Fruit fly (Drosophila melanogaster): Measurements from ENCODE around the gene Galk.

Gene Galk

DNA sequence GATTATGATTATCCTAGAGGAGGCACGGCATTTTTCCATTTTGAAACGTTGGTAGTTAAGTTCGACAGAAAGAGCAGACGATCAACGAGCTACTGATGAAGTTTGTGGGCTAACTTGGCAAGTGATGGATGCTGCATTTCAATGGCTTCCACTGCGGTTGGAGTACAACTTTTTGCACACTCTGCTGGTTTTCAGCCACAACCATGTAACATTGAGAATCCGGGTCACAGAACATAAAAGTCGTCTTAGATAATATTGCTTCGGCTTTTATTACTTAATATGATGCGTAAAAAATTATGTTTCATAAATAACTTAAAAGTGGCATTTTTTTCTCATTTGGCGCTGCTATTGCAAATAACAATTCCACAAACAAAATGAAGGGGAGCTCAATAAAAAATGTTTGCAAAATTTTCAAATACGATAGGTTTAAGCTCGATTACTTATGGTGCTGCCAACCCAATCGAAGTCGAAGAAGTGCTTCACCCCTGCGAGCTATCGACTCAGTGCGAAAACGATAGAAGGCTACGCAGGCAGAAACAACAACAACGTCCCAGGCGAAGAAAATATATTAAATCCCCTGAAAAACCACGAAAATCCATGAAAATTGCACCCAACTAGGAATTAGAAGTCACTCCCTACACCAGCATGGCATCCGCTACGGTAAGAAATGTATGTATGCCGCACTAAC is 19.4 kb downstream of the Galk start, which contains the start of the genes CG5653 and CG5021:
TSS of gene CG5653 (minus strand) at position 51 of the 688 bp plus-strand sequence.
TSS of gene CG5021 (plus strand) at position 506 of the 688 bp plus-strand sequence.
- no peak for TF ChIP-seq EcR (GFP tag; optimal IDR thresholded peaks at IDR 0.05)

DNA sequence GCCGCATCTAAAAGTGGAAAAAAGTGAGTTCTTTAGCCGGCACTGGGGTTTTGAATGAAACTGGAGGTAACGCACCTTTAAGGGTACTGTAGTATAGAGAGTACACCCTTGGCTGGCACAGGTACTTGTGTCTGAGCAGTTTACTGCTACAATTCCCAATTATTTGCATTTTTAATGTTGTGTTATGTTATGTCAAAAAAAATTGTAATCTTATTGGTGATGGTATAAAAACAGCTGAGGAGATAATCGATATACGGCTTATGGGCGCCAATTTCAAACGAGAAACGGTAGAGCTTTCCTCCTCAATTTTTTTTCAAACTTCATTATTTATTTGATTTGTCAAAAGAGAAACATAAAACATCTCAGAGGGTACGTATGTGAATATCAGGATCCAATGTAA is 21.4 kb downstream of the Galk start, which contains the start of gene ValRS-m:
TSS of gene ValRS-m (minus strand) at position 312 of the 400 bp plus-strand sequence.
- no peak for TF ChIP-seq Dll (optimal IDR thresholded peaks at IDR 0.05)
- TF ChIP-seq usp (GFP tag; optimal IDR thresholded peaks at IDR 0.05): no peak
- no peak for TF ChIP-seq EcR (GFP tag; optimal IDR thresholded peaks at IDR 0.05)
- no peak for TF ChIP-seq pan (optimal IDR thresholded peaks at IDR 0.05)
- TF ChIP-seq CG8478 (optimal IDR thresholded peaks at IDR 0.05): no peak
- no peak for TF ChIP-seq psq (optimal IDR thresholded peaks at IDR 0.05)

DNA sequence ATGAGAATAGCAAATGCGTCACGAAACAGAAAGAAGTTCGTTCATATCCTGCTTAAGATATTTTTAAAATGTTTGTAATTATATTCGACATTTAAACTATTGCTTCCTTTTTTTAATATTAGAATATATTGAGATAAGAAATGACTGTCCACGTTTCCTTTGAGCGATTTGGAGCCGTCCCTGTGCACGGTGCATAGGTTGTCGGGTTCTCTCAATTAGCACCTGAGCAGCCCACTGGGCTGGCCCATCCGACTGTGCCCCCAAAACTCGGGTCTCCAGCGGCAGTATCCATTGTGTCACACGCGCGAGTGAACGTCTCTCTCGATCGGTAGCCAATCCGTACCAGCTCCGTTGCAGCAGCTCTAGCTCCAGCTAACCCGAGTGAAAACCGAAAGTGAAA is 27.3 kb downstream of the Galk start, which contains the start of gene CG13313:
TSS of gene CG13313 (plus strand) at position 301 of the 400 bp plus-strand sequence.
- TF ChIP-seq psq (optimal IDR thresholded peaks at IDR 0.05) (no peak), Dll (optimal IDR thresholded peaks at IDR 0.05) (no peak), CG8478 (optimal IDR thresholded peaks at IDR 0.05) (no peak), EcR (GFP tag; optimal IDR thresholded peaks at IDR 0.05) (no peak), pan (optimal IDR thresholded peaks at IDR 0.05) (no peak), usp (GFP tag; optimal IDR thresholded peaks at IDR 0.05) (no peak)

DNA sequence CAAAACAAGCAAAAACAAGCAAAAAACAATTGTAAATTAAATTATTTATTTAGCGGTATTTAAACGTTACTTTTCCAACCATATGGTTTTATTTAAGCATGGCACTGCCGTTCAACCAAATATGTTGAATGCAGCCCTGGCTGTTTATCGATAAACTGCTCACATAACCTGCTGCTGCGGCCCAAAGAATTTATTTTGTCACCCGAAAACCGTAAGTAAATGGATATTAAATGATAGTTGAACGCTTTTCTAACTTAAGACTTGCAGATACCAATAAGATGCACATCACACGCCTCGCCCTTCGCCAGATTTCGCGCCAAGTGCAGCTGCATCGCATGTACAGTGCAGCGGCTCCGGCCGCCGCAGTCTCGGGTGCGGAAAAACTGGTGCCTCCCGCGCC is 29.2 kb downstream of the Galk start, which contains the start of gene mRpL12:
TSS of gene mRpL12 (plus strand) at position 123 of the 400 bp plus-strand sequence.
- TF ChIP-seq CG8478 (optimal IDR thresholded peaks at IDR 0.05) (no peak), EcR (GFP tag; optimal IDR thresholded peaks at IDR 0.05) (no peak), Dll (optimal IDR thresholded peaks at IDR 0.05) (no peak), pan (optimal IDR thresholded peaks at IDR 0.05) (no peak), usp (GFP tag; optimal IDR thresholded peaks at IDR 0.05) (no peak)

DNA sequence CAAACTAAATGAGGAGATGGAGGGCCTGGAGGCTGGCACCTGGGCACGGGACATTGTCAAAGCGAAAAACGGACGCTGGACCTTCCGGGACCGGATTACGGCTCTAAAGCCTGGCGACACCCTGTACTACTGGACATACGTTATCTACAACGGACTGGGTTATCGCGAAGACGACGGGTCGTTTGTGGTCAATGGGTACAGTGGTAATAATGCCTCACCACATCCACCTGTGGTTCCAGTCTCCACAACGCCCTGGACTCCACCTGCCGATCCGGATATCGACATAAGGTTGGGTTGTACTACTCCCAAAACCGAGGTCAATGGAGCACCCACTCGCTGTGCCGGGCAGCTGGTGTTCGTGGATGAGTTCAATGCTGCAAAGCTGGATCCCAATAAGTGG is 30.7 kb downstream of the Galk start:
- no peak for TF ChIP-seq psq (optimal IDR thresholded peaks at IDR 0.05)
- peak; percentile 38 for TF ChIP-seq Dll (optimal IDR thresholded peaks at IDR 0.05)

DNA sequence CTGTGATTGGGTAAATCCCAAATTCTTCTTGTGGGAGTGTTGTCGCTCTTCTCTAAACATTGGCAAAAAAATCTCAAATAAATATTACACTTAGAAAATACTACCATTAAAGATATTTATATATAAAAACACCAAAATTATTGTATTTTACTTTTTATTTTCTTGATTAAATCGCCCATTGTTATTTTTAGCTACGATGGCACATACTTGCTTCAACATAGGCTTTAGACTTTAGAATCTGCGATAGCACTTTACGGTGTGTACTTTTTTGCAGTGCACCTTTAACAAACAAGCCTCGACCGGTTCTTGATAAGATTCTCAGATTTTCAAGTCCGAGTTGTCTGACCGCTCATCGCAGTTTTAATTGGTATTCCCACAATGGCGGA is 31.2 kb downstream of the Galk start, which contains the start of gene GNBP3:
TSS of gene GNBP3 (plus strand) at position 374 of the 386 bp plus-strand sequence.
- no peak for TF ChIP-seq Dll (optimal IDR thresholded peaks at IDR 0.05)
- no peak for TF ChIP-seq CG8478 (optimal IDR thresholded peaks at IDR 0.05)
- TF ChIP-seq EcR (GFP tag; optimal IDR thresholded peaks at IDR 0.05): no peak
- TF ChIP-seq usp (GFP tag; optimal IDR thresholded peaks at IDR 0.05): no peak
- TF ChIP-seq psq (optimal IDR thresholded peaks at IDR 0.05): no peak
- no peak for TF ChIP-seq pan (optimal IDR thresholded peaks at IDR 0.05)

DNA sequence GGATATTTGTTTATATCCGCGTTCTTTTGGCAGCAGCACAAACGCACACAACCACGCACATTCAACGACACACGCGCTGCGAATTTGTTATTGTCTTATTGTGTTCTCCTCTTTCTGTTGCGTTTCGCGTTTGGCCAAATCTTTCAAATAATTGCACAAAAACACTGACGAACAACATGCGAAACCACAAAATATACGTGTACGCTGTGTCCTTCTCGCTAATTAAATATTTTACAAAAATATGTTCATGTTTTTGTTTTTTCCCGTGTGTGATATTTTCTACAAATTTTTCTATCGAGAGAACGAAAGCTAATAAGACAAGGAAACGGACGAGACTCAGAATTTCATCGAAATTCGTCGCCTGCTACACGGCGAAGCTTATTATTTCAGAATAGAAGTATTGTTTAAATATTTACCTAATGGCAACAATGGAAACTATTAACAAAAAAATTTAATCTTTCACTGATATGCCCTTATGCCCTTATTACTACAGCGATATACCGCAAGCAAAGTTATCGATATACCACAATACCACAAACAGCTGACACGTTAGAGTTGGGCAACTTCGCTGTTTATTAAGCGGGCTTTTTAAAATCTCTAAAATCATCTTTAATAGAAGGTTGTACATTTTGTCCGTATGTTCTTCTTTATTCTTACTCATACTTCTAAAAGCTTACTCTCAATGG is 31.8 kb downstream of the Galk start, which contains the start of the genes CG43783 and orb2:
TSS of gene CG43783 (minus strand) at position 311 of the 686 bp plus-strand sequence.
TSS of gene orb2 (minus strand) at position 502 of the 686 bp plus-strand sequence.
- no peak for TF ChIP-seq pan (optimal IDR thresholded peaks at IDR 0.05)
- no peak for TF ChIP-seq CG8478 (optimal IDR thresholded peaks at IDR 0.05)
- no peak for TF ChIP-seq Dll (optimal IDR thresholded peaks at IDR 0.05)

DNA sequence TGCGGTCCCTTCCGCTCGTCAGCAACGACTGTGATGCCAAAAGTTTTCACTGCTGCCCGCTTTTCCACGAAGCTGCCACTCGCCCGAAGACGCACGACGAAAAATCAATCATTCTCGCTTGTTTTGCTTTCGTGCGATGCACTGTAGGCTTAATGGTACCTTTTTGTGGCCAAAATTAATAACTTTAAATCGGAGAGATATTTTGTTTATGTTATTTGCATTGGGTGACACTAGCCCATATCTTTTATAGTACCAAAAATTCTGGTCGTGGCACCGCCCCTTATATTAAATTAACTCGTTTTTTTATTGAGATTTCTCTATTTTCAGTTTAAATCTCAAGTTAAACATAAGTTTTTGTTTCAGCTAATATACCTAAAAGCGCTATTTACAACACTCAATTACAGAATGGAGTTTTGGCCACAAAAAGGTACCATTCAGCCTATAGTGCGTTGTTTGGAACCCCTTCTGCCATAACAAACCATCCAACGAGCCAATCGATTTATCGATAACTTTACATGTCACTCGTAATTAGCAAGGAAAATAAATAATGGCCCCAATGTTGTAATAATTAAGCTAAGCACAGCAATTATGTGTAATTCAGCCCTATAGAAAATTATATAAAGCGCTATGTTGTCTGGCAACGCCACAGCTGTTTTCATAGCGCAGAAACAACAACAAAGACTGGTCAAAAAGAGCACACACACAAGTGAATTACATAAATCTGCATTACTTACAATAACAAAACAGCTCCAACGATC is 32.5 kb downstream of the Galk start:
- TF ChIP-seq usp (GFP tag; optimal IDR thresholded peaks at IDR 0.05) (no peak), CG8478 (optimal IDR thresholded peaks at IDR 0.05) (no peak), pan (optimal IDR thresholded peaks at IDR 0.05) (peak; percentile 15), Dll (optimal IDR thresholded peaks at IDR 0.05) (no peak)

DNA sequence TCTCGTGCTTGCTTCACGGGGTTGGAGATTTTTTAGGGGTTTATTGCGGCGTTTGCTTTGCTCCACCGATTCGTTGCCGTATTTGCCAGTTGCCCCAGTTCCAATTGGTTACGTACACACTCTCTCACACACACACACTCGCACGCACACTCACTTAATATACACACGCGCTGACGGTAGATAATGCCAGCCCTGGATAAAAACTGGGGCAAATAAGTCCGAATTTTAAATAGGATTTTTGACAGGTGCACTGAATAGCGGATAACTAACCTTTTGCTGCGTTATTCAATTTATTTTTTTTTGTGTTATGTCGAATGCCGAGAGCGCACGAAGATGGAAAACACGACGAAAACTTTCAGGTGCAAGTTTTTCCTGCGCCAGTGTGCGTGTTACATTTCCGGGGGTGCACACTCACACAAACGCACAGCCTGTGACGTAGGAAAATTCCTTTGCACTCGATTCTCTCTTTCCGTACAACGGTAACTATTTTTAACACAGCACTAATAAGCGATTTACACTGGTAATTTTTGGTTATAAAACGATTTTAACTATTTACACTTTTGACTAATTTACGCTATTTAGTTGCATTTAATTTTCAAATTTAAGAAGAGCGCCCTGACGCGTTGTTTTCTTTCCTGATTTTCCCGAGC is 33.2 kb downstream of the Galk start:
- TF ChIP-seq psq (optimal IDR thresholded peaks at IDR 0.05) (no peak), CG8478 (optimal IDR thresholded peaks at IDR 0.05) (no peak), usp (GFP tag; optimal IDR thresholded peaks at IDR 0.05) (no peak), EcR (GFP tag; optimal IDR thresholded peaks at IDR 0.05) (no peak), Dll (optimal IDR thresholded peaks at IDR 0.05) (no peak), pan (optimal IDR thresholded peaks at IDR 0.05) (no peak)

DNA sequence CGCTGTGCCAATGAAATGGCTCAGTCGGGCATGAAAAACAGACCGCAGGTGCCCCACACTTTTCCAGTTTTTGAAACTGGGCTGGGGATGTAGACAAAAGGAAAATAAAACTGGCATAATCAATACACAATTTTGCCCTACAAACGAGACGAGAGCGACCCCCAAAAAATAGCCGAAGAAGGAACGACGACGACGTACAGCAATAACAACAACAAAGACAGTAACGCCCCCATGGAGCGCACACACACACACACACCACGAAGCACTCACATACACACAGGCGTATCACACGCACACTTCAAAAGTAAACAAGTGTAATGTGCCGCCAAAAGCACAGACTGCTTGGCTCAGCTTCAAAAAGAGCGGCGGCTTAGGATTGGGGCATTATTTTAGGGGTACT is 34.4 kb downstream of the Galk start:
- no peak for TF ChIP-seq pan (optimal IDR thresholded peaks at IDR 0.05)
- TF ChIP-seq usp (GFP tag; optimal IDR thresholded peaks at IDR 0.05): no peak
- TF ChIP-seq CG8478 (optimal IDR thresholded peaks at IDR 0.05): no peak
- TF ChIP-seq Dll (optimal IDR thresholded peaks at IDR 0.05): no peak
- TF ChIP-seq psq (optimal IDR thresholded peaks at IDR 0.05): no peak
- TF ChIP-seq EcR (GFP tag; optimal IDR thresholded peaks at IDR 0.05): no peak

DNA sequence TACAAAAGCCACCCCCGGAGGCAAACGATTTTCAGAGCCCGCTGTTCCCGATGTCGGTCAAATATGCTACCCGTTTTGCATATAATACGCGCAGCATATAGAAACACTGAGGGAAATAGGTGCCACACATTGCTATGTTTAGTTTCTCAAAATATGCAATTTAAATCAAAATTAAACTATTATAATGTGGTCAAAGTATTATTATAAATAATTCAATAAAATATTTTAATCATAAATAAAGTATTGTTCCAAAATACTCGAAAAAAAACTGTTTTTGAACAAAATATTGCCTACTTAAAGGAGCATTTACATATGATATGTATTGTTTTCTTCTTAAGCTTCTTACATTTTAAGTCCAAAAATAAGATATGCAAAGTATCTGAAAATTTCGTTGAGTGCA is 34.9 kb downstream of the Galk start:
- TF ChIP-seq EcR (GFP tag; optimal IDR thresholded peaks at IDR 0.05): no peak
- no peak for TF ChIP-seq Dll (optimal IDR thresholded peaks at IDR 0.05)
- TF ChIP-seq CG8478 (optimal IDR thresholded peaks at IDR 0.05): no peak
- TF ChIP-seq pan (optimal IDR thresholded peaks at IDR 0.05): no peak
- TF ChIP-seq psq (optimal IDR thresholded peaks at IDR 0.05): no peak
- no peak for TF ChIP-seq usp (GFP tag; optimal IDR thresholded peaks at IDR 0.05)
